Fruit fly (Drosophila melanogaster) whole organism, embryonic: ENCODE results near the gene Sik2.

ENCODE experiments used
- CG16779 ChIP-seq: fragments of 200-800 bp; sonication (Bioruptor generic); IDR thresholded peaks from 2 replicates; pipeline ENCODE4 v1.3.6; 2022; ENCODE audit warnings: missing biosample characterization, missing genetic modification characterization
- tio ChIP-seq: fragments of 200-800 bp; sonication (Bioruptor generic); optimal IDR thresholded peaks from 2 replicates; lab custom pipeline; 2017; ENCODE audit warnings: missing biosample characterization, missing genetic modification characterization, inconsistent platforms

DNA sequence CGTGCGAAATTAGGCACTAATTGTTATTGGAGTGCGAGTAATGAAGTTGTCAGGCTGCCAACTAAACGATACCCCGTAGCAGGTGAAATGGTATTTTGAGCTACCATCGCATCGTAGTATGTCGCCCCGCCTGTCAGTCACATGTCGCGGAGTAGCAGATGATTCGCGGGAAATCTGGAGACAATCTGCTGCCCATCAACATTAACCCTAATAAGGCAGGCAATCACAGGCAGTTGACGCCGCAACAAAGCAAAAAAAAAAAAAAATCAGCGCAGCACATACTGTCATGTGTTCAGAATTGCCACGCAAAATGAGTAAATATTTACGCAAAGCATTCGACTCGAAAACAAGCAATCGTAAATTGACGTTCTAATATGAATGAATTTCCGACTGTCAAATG is 42.1 kb upstream of the Sik2 start:
- TF ChIP-seq CG16779 (no peak), tio (GFP tag; lab: Kevin White, UChicago) (no peak)
